Worm (Caenorhabditis elegans) whole organism, L3 larva: ENCODE measurements around the gene R148.4.

Source experiments
- aly-2 ChIP-seq: fragments of 150-350 bp; optimal IDR thresholded peaks from 2 replicates; lab custom pipeline; 2014; ENCODE audit warnings: missing biosample characterization, missing genetic modification characterization
- ama-1 ChIP-seq: fragments of 150-350 bp; optimal IDR thresholded peaks from 2 replicates; lab custom pipeline; 2018
- jun-1 ChIP-seq: fragments of 150-350 bp; optimal IDR thresholded peaks from 2 replicates; lab custom pipeline; 2014; ENCODE audit warnings: missing biosample characterization, missing genetic modification reagents, missing genetic modification characterization
- nhr-25 ChIP-seq: sonication (generic microtip); optimal IDR thresholded peaks from 2 replicates; lab custom pipeline; 2017; ENCODE audit warnings: missing biosample characterization, missing genetic modification characterization
- nhr-28 ChIP-seq: fragments of 150-350 bp; optimal IDR thresholded peaks from 2 replicates; lab custom pipeline; 2014; ENCODE audit warnings: missing biosample characterization, missing genetic modification characterization
- pha-4 ChIP-seq: fragments of 150-350 bp; optimal IDR thresholded peaks from 2 replicates; lab custom pipeline; 2014; ENCODE audit warnings: missing biosample characterization, missing genetic modification reagents, missing genetic modification characterization
- pqm-1 ChIP-seq: fragments of 150-350 bp; optimal IDR thresholded peaks from 2 replicates; lab custom pipeline; 2017; ENCODE audit warnings: missing biosample characterization, missing genetic modification characterization, inconsistent platforms
- ztf-4 ChIP-seq: fragments of 150-350 bp; optimal IDR thresholded peaks from 2 replicates; lab custom pipeline; 2014; ENCODE audit warnings: missing biosample characterization, missing genetic modification characterization

ce11 chrIII:3165309-3165708 lies 6.1 kb upstream of the R148.4 start, which contains the start of gene R148.5:
- TF ChIP-seq aly-2 (tag; lab: Kevin White, UChicago) (no peak), nhr-25 (no peak), jun-1 (no peak), ztf-4 (tag; lab: Kevin White, UChicago) (no peak), nhr-28 (tag; lab: Kevin White, UChicago) (no peak), pha-4 (tag; lab: Kevin White, UChicago) (no peak), ama-1 (lab: Kevin White, UChicago) (no peak), pqm-1 (tag; lab: Kevin White, UChicago) (no peak)
